Worm (Caenorhabditis elegans): ENCODE data around the gene F55H2.5.
A peak's percentile ranks its signal among the peaks of the same experiment; 100 is the strongest.

The F55H2.5 gene

DNA sequence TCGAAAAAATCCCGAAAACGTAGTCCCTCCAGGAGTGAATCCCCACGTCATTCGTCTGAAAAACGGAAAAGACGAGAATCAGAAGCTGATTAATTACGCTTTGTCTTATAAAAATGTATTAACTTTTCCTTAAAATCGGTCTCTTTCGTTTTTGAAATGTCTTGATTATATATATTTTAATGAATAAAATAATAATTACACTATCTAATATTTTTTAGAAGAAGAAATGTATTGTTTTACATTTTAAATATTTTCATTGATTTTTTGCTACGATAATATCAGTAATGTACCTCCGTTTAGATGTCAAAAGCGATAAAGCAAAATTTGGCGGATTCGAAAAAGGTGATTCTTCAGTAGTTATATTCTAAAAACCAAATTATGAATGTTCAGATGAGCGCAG is 14.0 kb downstream of the F55H2.5 start, which contains the start of gene trpp-3:
TSS of gene trpp-3 (plus strand) at position 301 of the 400 bp plus-strand sequence.
- TF ChIP-seq egl-13 (tag; optimal IDR thresholded peaks at IDR 0.05) (no peak), ceh-63 (GFP tag; optimal IDR thresholded peaks at IDR 0.05) (no peak), C34B4.2 (tag; optimal IDR thresholded peaks at IDR 0.05) (no peak)

ce11 chrIII:9526851-9527250 is 15.6 kb downstream of the F55H2.5 start, which contains the start of gene ZK1098.6:
Gene ZK1098.6, plus strand, starts transcription at chrIII:9527151.
- TF ChIP-seq grh-1 (GFP tag; IDR thresholded peaks at IDR 0.05) (no peak), ztf-11 (tag; optimal IDR thresholded peaks at IDR 0.05) (no peak), rnt-1 (tag; optimal IDR thresholded peaks at IDR 0.05) (no peak), sox-4 (tag; optimal IDR thresholded peaks at IDR 0.05) (no peak), jun-1 (tag; optimal IDR thresholded peaks at IDR 0.05) (no peak), Y116A8C.19 (tag; optimal IDR thresholded peaks at IDR 0.05; ENCODE audit: borderline replicate concordance) (no peak), snu-23 (GFP tag; optimal IDR thresholded peaks at IDR 0.05) (no peak), skn-1 (tag; optimal IDR thresholded peaks at IDR 0.05) (no peak), C34B4.2 (tag; optimal IDR thresholded peaks at IDR 0.05) (no peak)

ce11 chrIII:9528824-9529223 is 17.6 kb downstream of the F55H2.5 start, which contains the start of gene ZK1098.2:
Gene ZK1098.2, plus strand, starts transcription at chrIII:9529159.
- TF ChIP-seq nhr-84 (tag; optimal IDR thresholded peaks at IDR 0.05) (no peak), pqm-1 (tag; optimal IDR thresholded peaks at IDR 0.05) (no peak), ztf-4 (tag; optimal IDR thresholded peaks at IDR 0.05) (no peak), efl-1 (optimal IDR thresholded peaks at IDR 0.05) (peak; percentile 5 to 14), efl-1 (GFP tag; optimal IDR thresholded peaks at IDR 0.05 in 1 of 2) (peak in 1 of 2 experiments; percentile 23), blmp-1 (tag; optimal IDR thresholded peaks at IDR 0.05) (peak; percentile 46), unc-98 (GFP tag; IDR thresholded peaks at IDR 0.05) (no peak), aha-1 (tag; optimal IDR thresholded peaks at IDR 0.05) (no peak), ceh-82 (tag; optimal IDR thresholded peaks at IDR 0.05) (no peak), unc-30 (tag; optimal IDR thresholded peaks at IDR 0.05) (no peak), nhr-77 (tag; optimal IDR thresholded peaks at IDR 0.05) (no peak), C34B4.2 (tag; optimal IDR thresholded peaks at IDR 0.05) (no peak), skn-1 (tag; optimal IDR thresholded peaks at IDR 0.05) (peak; percentile 1), ceh-63 (GFP tag; optimal IDR thresholded peaks at IDR 0.05) (no peak), C04F5.9 (tag; optimal IDR thresholded peaks at IDR 0.05) (no peak), mep-1 (tag; optimal IDR thresholded peaks at IDR 0.05) (peak; percentile 68), elt-2 (tag; optimal IDR thresholded peaks at IDR 0.05) (no peak), unc-86 (tag; optimal IDR thresholded peaks at IDR 0.05) (no peak), pax-3 (tag; optimal IDR thresholded peaks at IDR 0.05) (no peak), dpl-1 (GFP tag; optimal IDR thresholded peaks at IDR 0.05) (peak in 1 of 3 experiments; percentile 42), elt-3 (tag; optimal IDR thresholded peaks at IDR 0.05) (peak in 1 of 6 experiments; percentile 7), lin-35 (GFP tag; optimal IDR thresholded peaks at IDR 0.05) (peak; percentile 22 to 32), ceh-8 (GFP tag; optimal IDR thresholded peaks at IDR 0.05) (no peak), C16A3.4 (tag; optimal IDR thresholded peaks at IDR 0.05) (peak; percentile 28), unc-62 (GFP tag; optimal IDR thresholded peaks at IDR 0.05) (no peak), jun-1 (tag; optimal IDR thresholded peaks at IDR 0.05) (no peak), pag-3 (tag; optimal IDR thresholded peaks at IDR 0.05; ENCODE audit: borderline replicate concordance, insufficient read depth) (no peak), egl-13 (tag; optimal IDR thresholded peaks at IDR 0.05) (no peak), snu-23 (GFP tag; optimal IDR thresholded peaks at IDR 0.05) (peak; percentile 23), ceh-90 (tag; optimal IDR thresholded peaks at IDR 0.05) (no peak), F16B12.6 (tag; optimal IDR thresholded peaks at IDR 0.05) (peak; percentile 80), nhr-11 (tag; optimal IDR thresholded peaks at IDR 0.05) (no peak), lsy-2 (tag; optimal IDR thresholded peaks at IDR 0.05) (peak; percentile 30 to 53)
